Fruit fly (Drosophila melanogaster) whole organism, embryonic: ENCODE measurements around the gene CG18557.

Experiments
- CG11456 ChIP-seq: fragments of 200-800 bp; sonication (Bioruptor generic); IDR thresholded peaks from 3 replicates; pipeline ENCODE4 v1.3.6; 2022; ENCODE audit warnings: missing biosample characterization, missing genetic modification characterization
- CG11560 ChIP-seq: fragments of 200-800 bp; sonication (Bioruptor generic); IDR thresholded peaks from 3 replicates; pipeline ENCODE4 v1.3.6; 2022; ENCODE audit warnings: missing biosample characterization, missing genetic modification characterization
- CG11695 ChIP-seq: fragments of 200-800 bp; sonication (Bioruptor generic); IDR thresholded peaks from 3 replicates; pipeline ENCODE4 v1.3.6; 2022; ENCODE audit warnings: missing biosample characterization, missing genetic modification characterization
- CG13287 ChIP-seq: fragments of 200-800 bp; sonication (Bioruptor generic); IDR thresholded peaks from 2 replicates; pipeline ENCODE4 v1.3.6; 2022; ENCODE audit warnings: missing biosample characterization, missing genetic modification characterization; ENCODE audit not compliant: partially characterized antibody
- CG15011 ChIP-seq: fragments of 200-800 bp; sonication (Bioruptor generic); optimal IDR thresholded peaks from 3 replicates; lab custom pipeline; 2018; ENCODE audit warnings: missing biosample characterization, mild to moderate bottlenecking, missing genetic modification characterization
- CG32532 ChIP-seq: fragments of 200-800 bp; sonication (Bioruptor generic); IDR thresholded peaks from 2 replicates; pipeline ENCODE4 v1.3.6; 2022; ENCODE audit warnings: missing biosample characterization, missing genetic modification characterization
- CG34376 ChIP-seq: fragments of 200-800 bp; sonication (Bioruptor generic); optimal IDR thresholded peaks from 2 replicates; lab custom pipeline; 2018; ENCODE audit warnings: missing biosample characterization, mild to moderate bottlenecking, missing genetic modification characterization
- CG34422 ChIP-seq: fragments of 200-800 bp; sonication (Bioruptor generic); IDR thresholded peaks from 3 replicates; pipeline ENCODE4 v1.3.6; 2022; ENCODE audit warnings: missing biosample characterization, missing genetic modification characterization
- CG5245 ChIP-seq: fragments of 200-800 bp; sonication (Bioruptor generic); optimal IDR thresholded peaks from 3 replicates; lab custom pipeline; 2016; ENCODE audit warnings: missing biosample characterization, missing genetic modification characterization
- CG6683 ChIP-seq: fragments of 200-800 bp; sonication (Bioruptor generic); optimal IDR thresholded peaks from 2 replicates; lab custom pipeline; 2017; ENCODE audit warnings: missing biosample characterization, mild to moderate bottlenecking, missing genetic modification characterization, missing genetic modification reagents
- CG7987 ChIP-seq: fragments of 200-800 bp; sonication (Bioruptor generic); optimal IDR thresholded peaks from 2 replicates; lab custom pipeline; 2018; ENCODE audit warnings: missing biosample characterization, mild to moderate bottlenecking, missing genetic modification characterization, moderate library complexity
- CG8290 ChIP-seq, 3 experiments: fragments of 200-800 bp; sonication (Bioruptor generic); optimal IDR thresholded peaks; 2 replicates each; lab custom pipeline; 2016 to 2019; ENCODE audit warnings: missing biosample characterization in 3 of 3, missing genetic modification characterization in 3 of 3, mild to moderate bottlenecking in 2 of 3, moderate library complexity in 1 of 3
- CG8944 ChIP-seq: fragments of 200-800 bp; sonication (Bioruptor generic); optimal IDR thresholded peaks from 3 replicates; lab custom pipeline; 2016; ENCODE audit warnings: missing biosample characterization, missing genetic modification characterization
- Deaf1 ChIP-seq: fragments of 200-800 bp; optimal IDR thresholded peaks from 3 replicates; lab custom pipeline; 2019; ENCODE audit warnings: missing biosample characterization, mild to moderate bottlenecking, missing genetic modification characterization, moderate library complexity
- Dfd ChIP-seq, 2 experiments: fragments of >200 bp; optimal IDR thresholded peaks; 2 replicates each; lab custom pipeline; 2017; ENCODE audit warnings: missing biosample characterization in 2 of 2, missing genetic modification characterization in 2 of 2
- Dip3 ChIP-seq: fragments of 200-800 bp; sonication (Bioruptor generic); optimal IDR thresholded peaks from 3 replicates; lab custom pipeline; 2016; ENCODE audit warnings: missing biosample characterization, missing genetic modification characterization
- Elba2 ChIP-seq: fragments of 200-800 bp; sonication (Bioruptor generic); optimal IDR thresholded peaks from 3 replicates; lab custom pipeline; 2016; ENCODE audit warnings: missing biosample characterization, missing genetic modification characterization
- Hmx ChIP-seq: fragments of 200-800 bp; sonication (Bioruptor generic); optimal IDR thresholded peaks from 2 replicates; lab custom pipeline; 2016; ENCODE audit warnings: missing biosample characterization, missing genetic modification characterization
- PHDP ChIP-seq: fragments of 200-800 bp; sonication (Bioruptor generic); optimal IDR thresholded peaks from 3 replicates; lab custom pipeline; 2018; ENCODE audit warnings: missing biosample characterization, mild to moderate bottlenecking, missing genetic modification characterization, moderate library complexity
- Ravus ChIP-seq: fragments of 200-800 bp; sonication (Bioruptor generic); IDR thresholded peaks from 2 replicates; pipeline ENCODE4 v1.3.6; 2022; ENCODE audit warnings: missing biosample characterization, missing genetic modification characterization
- Stat92E ChIP-seq, 3 experiments: fragments of >200 bp in 2 of 3; fragments of 200-800 bp in 1 of 3; sonication (Bioruptor generic) in 1 of 3; optimal IDR thresholded peaks; 2 replicates each; lab custom pipeline; 2017 to 2019; ENCODE audit warnings: missing biosample characterization in 3 of 3, missing genetic modification characterization in 3 of 3, mild to moderate bottlenecking in 1 of 3, moderate library complexity in 1 of 3
- Xrp1 ChIP-seq: fragments of 200-800 bp; sonication (Bioruptor generic); IDR thresholded peaks from 2 replicates; pipeline ENCODE4 v1.3.6; 2022; ENCODE audit warnings: missing biosample characterization, missing genetic modification characterization
- abd-A ChIP-seq: fragments of 200-800 bp; sonication (Bioruptor generic); optimal IDR thresholded peaks from 3 replicates; lab custom pipeline; 2019; ENCODE audit warnings: missing biosample characterization, mild to moderate bottlenecking, missing genetic modification characterization, moderate library complexity
- cwo ChIP-seq: fragments of 200-800 bp; sonication (Bioruptor generic); optimal IDR thresholded peaks from 3 replicates; lab custom pipeline; 2017; ENCODE audit warnings: missing biosample characterization, missing genetic modification characterization, mild to moderate bottlenecking, moderate library complexity, missing genetic modification reagents
- en ChIP-seq: fragments of 200-800 bp; sonication (Bioruptor generic); optimal IDR thresholded peaks from 2 replicates; lab custom pipeline; 2016; ENCODE audit warnings: missing biosample characterization, missing genetic modification characterization
- exex ChIP-seq: fragments of 200-800 bp; sonication (Bioruptor generic); optimal IDR thresholded peaks from 4 replicates; lab custom pipeline; 2018; ENCODE audit warnings: missing biosample characterization, mild to moderate bottlenecking, missing genetic modification characterization, moderate library complexity
- fd102C ChIP-seq: fragments of 200-800 bp; sonication (Bioruptor generic); optimal IDR thresholded peaks from 2 replicates; lab custom pipeline; 2018; ENCODE audit warnings: missing biosample characterization, mild to moderate bottlenecking, missing genetic modification characterization, moderate library complexity
- fd3F ChIP-seq: fragments of 200-800 bp; sonication (Bioruptor generic); optimal IDR thresholded peaks from 2 replicates; lab custom pipeline; 2018; ENCODE audit warnings: missing biosample characterization, mild to moderate bottlenecking, missing genetic modification characterization, moderate library complexity
- grn ChIP-seq: fragments of 200-800 bp; sonication (Bioruptor generic); optimal IDR thresholded peaks from 3 replicates; lab custom pipeline; 2017; ENCODE audit warnings: missing biosample characterization, missing genetic modification characterization
- gsb-n ChIP-seq: fragments of 200-800 bp; sonication (Bioruptor generic); optimal IDR thresholded peaks from 3 replicates; lab custom pipeline; 2018; ENCODE audit warnings: missing biosample characterization, mild to moderate bottlenecking, missing genetic modification characterization
- ham ChIP-seq: fragments of 200-800 bp; sonication (Bioruptor generic); IDR thresholded peaks from 2 replicates; pipeline ENCODE4 v1.3.6; 2022; ENCODE audit warnings: missing biosample characterization, missing genetic modification characterization
- kay ChIP-seq: fragments of 200-800 bp; sonication (Bioruptor generic); optimal IDR thresholded peaks from 2 replicates; lab custom pipeline; 2016; ENCODE audit warnings: missing biosample characterization, missing genetic modification characterization
- mirr ChIP-seq: fragments of 200-800 bp; sonication (Bioruptor generic); optimal IDR thresholded peaks from 3 replicates; lab custom pipeline; 2018; ENCODE audit warnings: missing biosample characterization, mild to moderate bottlenecking, missing genetic modification characterization
- org-1 ChIP-seq: fragments of 200-800 bp; sonication (Bioruptor generic); optimal IDR thresholded peaks from 2 replicates; lab custom pipeline; 2017; ENCODE audit warnings: missing biosample characterization, missing genetic modification characterization
- pnt ChIP-seq: fragments of 200-800 bp; sonication (Bioruptor generic); optimal IDR thresholded peaks from 3 replicates; lab custom pipeline; 2016; ENCODE audit warnings: missing biosample characterization, missing genetic modification characterization
- prd ChIP-seq, 3 experiments: fragments of >200 bp in 2 of 3; fragments of 200-800 bp in 1 of 3; sonication (Bioruptor generic) in 1 of 3; optimal IDR thresholded peaks in 2 of 3; IDR thresholded peaks in 1 of 3; 2 replicates in 2 of 3; 3 replicates in 1 of 3; pipeline versions ENCODE4 v1.3.6 to Lab custom; 2017 to 2022; ENCODE audit warnings: missing biosample characterization in 1 of 3, missing genetic modification characterization in 1 of 3
- schlank ChIP-seq: fragments of 200-800 bp; sonication (Bioruptor generic); optimal IDR thresholded peaks from 2 replicates; lab custom pipeline; 2018; ENCODE audit warnings: missing biosample characterization, mild to moderate bottlenecking, missing genetic modification characterization
- sens ChIP-seq: fragments of 200-800 bp; sonication (Bioruptor generic); peaks from one replicate; lab custom pipeline; 2016; ENCODE audit warnings: missing biosample characterization, missing genetic modification characterization
- sug ChIP-seq: fragments of 200-800 bp; optimal IDR thresholded peaks from 2 replicates; lab custom pipeline; 2019; ENCODE audit warnings: missing biosample characterization, mild to moderate bottlenecking, missing genetic modification characterization, moderate library complexity
- unpg ChIP-seq: fragments of 200-800 bp; sonication (Bioruptor generic); optimal IDR thresholded peaks from 3 replicates; lab custom pipeline; 2018; ENCODE audit warnings: missing biosample characterization, mild to moderate bottlenecking, missing genetic modification characterization, moderate library complexity
- wor ChIP-seq: fragments of 200-800 bp; sonication (Bioruptor generic); IDR thresholded peaks from 2 replicates; pipeline ENCODE4 v1.3.6; 2022; ENCODE audit warnings: missing biosample characterization, missing genetic modification characterization

CG18557 gene

DNA sequence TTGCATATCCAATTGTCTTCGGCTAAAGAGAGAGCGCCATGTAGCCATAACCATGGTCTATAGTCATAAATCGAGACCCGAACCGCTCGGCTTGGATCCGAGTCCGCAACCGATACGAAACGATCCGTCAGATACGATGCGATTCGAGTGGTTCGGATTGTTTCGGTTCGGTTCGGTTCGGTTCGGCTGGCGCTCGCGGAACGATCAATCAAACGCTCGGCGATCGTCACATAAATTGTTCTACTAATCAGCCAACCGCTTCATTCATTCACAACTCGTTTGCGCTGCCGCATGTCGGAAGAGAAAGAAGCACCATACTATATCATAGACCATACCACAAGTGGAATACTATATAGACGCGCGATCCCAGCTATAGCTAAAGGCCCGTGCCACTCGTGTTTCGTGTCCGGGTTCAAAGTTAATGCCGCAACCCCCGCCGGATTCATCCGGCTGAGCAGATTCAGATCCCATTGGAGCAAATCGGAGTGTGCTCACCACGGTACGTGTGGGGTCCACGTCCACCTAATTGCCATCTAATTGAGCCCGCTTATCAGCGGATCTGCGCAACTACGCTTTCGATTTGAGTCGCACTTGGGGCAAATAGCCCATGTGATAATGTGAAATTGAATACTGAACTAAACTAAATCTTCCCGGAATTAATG, 37.4 kb downstream of the CG18557 start (continued):
- no peak for TF ChIP-seq org-1 (GFP tag; lab: Kevin White, UChicago)
- no peak for TF ChIP-seq wor (GFP tag; lab: Robert Waterston, UW)
- TF ChIP-seq abd-A (tag; lab: Kevin White, UChicago) = no peak
- TF ChIP-seq ham = no peak
- TF ChIP-seq cwo (GFP tag; lab: Kevin White, UChicago) = peak; percentile 38
- no peak for TF ChIP-seq PHDP
- no peak for TF ChIP-seq pnt
- no peak for TF ChIP-seq unpg (GFP tag; lab: Kevin White, UChicago)
- no peak for TF ChIP-seq CG5245
- TF ChIP-seq schlank (tag; lab: Kevin White, UChicago) = no peak
- TF ChIP-seq Dfd (GFP tag; optimal IDR thresholded peaks at IDR 0.05; lab: Kevin White, UChicago) = no peak
- no peak for TF ChIP-seq CG8944
- no peak for TF ChIP-seq Hmx
- no peak for TF ChIP-seq CG11456 (GFP tag; lab: Robert Waterston, UW)
- no peak for TF ChIP-seq kay (GFP tag; lab: Kevin White, UChicago)
- no peak for TF ChIP-seq CG34422 (GFP tag; lab: Robert Waterston, UW)
- no peak for TF ChIP-seq fd3F (GFP tag; lab: Kevin White, UChicago)
- TF ChIP-seq Stat92E (GFP tag; optimal IDR thresholded peaks at IDR 0.05; lab: Kevin White, UChicago) = no peak
- peak; percentile 42 for TF ChIP-seq CG34376
- no peak for TF ChIP-seq CG11695 (GFP tag; lab: Robert Waterston, UW)
- TF ChIP-seq CG32532 (GFP tag; lab: Robert Waterston, UW) = peak; percentile 21; the same call in 1 of the 2 replicates
- no peak for TF ChIP-seq fd102C
- no peak for TF ChIP-seq CG11560 (tag; lab: Robert Waterston, UW)

DNA sequence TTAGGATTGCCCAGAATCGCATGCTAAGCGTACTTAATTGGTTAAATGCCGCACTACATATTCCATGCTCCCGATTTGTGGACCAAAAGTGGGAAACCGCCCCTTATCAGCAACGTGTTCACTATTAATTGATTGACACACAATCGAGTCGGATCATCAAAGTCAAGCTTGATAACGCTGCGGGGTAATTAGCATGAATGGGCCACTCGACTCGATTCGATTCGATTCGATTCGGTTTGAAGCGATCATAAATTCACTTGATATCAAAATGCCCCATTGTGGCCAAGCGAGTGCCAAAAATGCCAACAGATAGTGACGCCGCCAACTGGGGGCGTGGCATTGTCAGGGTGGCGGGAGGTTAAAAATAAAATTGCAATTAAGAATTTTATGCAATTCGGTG, 37.9 kb downstream of the CG18557 start:
- TF ChIP-seq sug = peak; percentile 58
- TF ChIP-seq en (GFP tag; lab: Kevin White, UChicago) = no peak
- TF ChIP-seq CG13287 (GFP tag; lab: Robert Waterston, UW) = no peak
- no peak for TF ChIP-seq Xrp1 (GFP tag; lab: Robert Waterston, UW)
- TF ChIP-seq CG34376 = peak; percentile 64
- TF ChIP-seq exex (tag; lab: Kevin White, UChicago) = peak; percentile 78
- TF ChIP-seq mirr (GFP tag; lab: Kevin White, UChicago) = peak; percentile 42
- TF ChIP-seq CG8290 (GFP tag; optimal IDR thresholded peaks at IDR 0.05; lab: Kevin White, UChicago) = no peak
- no peak for TF ChIP-seq CG8290 (tag; optimal IDR thresholded peaks at IDR 0.05; lab: Kevin White, UChicago)
- TF ChIP-seq Elba2 (GFP tag; lab: Kevin White, UChicago) = no peak
- TF ChIP-seq sens (GFP tag; lab: Kevin White, UChicago) = peak; percentile 13
- no peak for TF ChIP-seq CG6683 (GFP tag; lab: Kevin White, UChicago)
- peak; percentile 7 for TF ChIP-seq CG7987 (GFP tag; lab: Kevin White, UChicago)
- TF ChIP-seq CG15011 (GFP tag; lab: Kevin White, UChicago) = no peak
- peak; percentile 10 for TF ChIP-seq grn (GFP tag; lab: Kevin White, UChicago)
- no peak for TF ChIP-seq Dip3
- no peak for TF ChIP-seq Ravus (GFP tag; lab: Robert Waterston, UW)
- no peak for TF ChIP-seq Deaf1 (tag; lab: Kevin White, UChicago)
- TF ChIP-seq gsb-n = peak; percentile 53
- no peak for TF ChIP-seq prd (optimal IDR thresholded peaks at IDR 0.05; lab: Kevin White, UChicago)
- TF ChIP-seq prd (GFP tag; IDR thresholded peaks at IDR 0.05; lab: Robert Waterston, UW) = no peak
